Fruit fly (Drosophila melanogaster) whole organism, embryonic: ENCODE measurements around the gene CG17777.

ENCODE experiments used
- CG10543 ChIP-seq: fragments of 200-800 bp; sonication (Bioruptor generic); optimal IDR thresholded peaks from 3 replicates; lab custom pipeline; 2017; ENCODE audit warnings: missing biosample characterization, mild to moderate bottlenecking, missing genetic modification characterization, moderate library complexity
- CG11723 ChIP-seq: fragments of 200-800 bp; sonication (Bioruptor generic); optimal IDR thresholded peaks from 2 replicates; lab custom pipeline; 2017; ENCODE audit warnings: missing biosample characterization, mild to moderate bottlenecking, missing genetic modification characterization
- CG14710 ChIP-seq: fragments of 200-800 bp; sonication (Bioruptor generic); optimal IDR thresholded peaks from 3 replicates; lab custom pipeline; 2019; ENCODE audit warnings: missing biosample characterization, mild to moderate bottlenecking, missing genetic modification characterization, moderate library complexity
- CG15514 ChIP-seq: fragments of 200-800 bp; sonication (Bioruptor generic); optimal IDR thresholded peaks from 3 replicates; lab custom pipeline; 2017; ENCODE audit warnings: missing biosample characterization, missing genetic modification characterization, mild to moderate bottlenecking, moderate library complexity, missing genetic modification reagents
- CG15601 ChIP-seq: fragments of 200-800 bp; sonication (Bioruptor generic); optimal IDR thresholded peaks from 3 replicates; lab custom pipeline; 2019; ENCODE audit warnings: missing biosample characterization, mild to moderate bottlenecking, missing genetic modification characterization, moderate library complexity
- CG15696 ChIP-seq: fragments of 200-800 bp; sonication (Bioruptor generic); optimal IDR thresholded peaks from 2 replicates; lab custom pipeline; 2019; ENCODE audit warnings: missing biosample characterization, mild to moderate bottlenecking, missing genetic modification characterization, moderate library complexity
- CG2712 ChIP-seq: fragments of 200-800 bp; optimal IDR thresholded peaks from 3 replicates; lab custom pipeline; 2019; ENCODE audit warnings: missing biosample characterization, mild to moderate bottlenecking, missing genetic modification characterization, moderate library complexity
- CG31224 ChIP-seq: fragments of 200-800 bp; sonication (Bioruptor generic); IDR thresholded peaks from 2 replicates; pipeline ENCODE4 v1.3.6; 2022; ENCODE audit warnings: missing biosample characterization, missing genetic modification characterization
- CG34376 ChIP-seq: fragments of 200-800 bp; sonication (Bioruptor generic); optimal IDR thresholded peaks from 2 replicates; lab custom pipeline; 2018; ENCODE audit warnings: missing biosample characterization, mild to moderate bottlenecking, missing genetic modification characterization
- CG3838 ChIP-seq: fragments of 200-800 bp; sonication (Bioruptor generic); optimal IDR thresholded peaks from 3 replicates; lab custom pipeline; 2016; ENCODE audit warnings: missing biosample characterization, missing genetic modification characterization
- CG4424 ChIP-seq: fragments of 200-800 bp; sonication (Bioruptor generic); optimal IDR thresholded peaks from 3 replicates; lab custom pipeline; 2016; ENCODE audit warnings: missing biosample characterization, missing genetic modification characterization
- CG4820 ChIP-seq: fragments of 200-800 bp; sonication (Bioruptor generic); optimal IDR thresholded peaks from 3 replicates; lab custom pipeline; 2016; ENCODE audit warnings: missing biosample characterization, missing genetic modification characterization
- CG7839 ChIP-seq: fragments of 200-800 bp; sonication (Bioruptor generic); optimal IDR thresholded peaks from 3 replicates; lab custom pipeline; 2018; ENCODE audit warnings: missing biosample characterization, mild to moderate bottlenecking, missing genetic modification characterization, moderate library complexity
- CG8281 ChIP-seq: fragments of 200-800 bp; sonication (Bioruptor generic); optimal IDR thresholded peaks from 2 replicates; lab custom pipeline; 2018; ENCODE audit warnings: missing biosample characterization, mild to moderate bottlenecking, missing genetic modification characterization, moderate library complexity
- Doc2 ChIP-seq: fragments of 200-800 bp; sonication (Bioruptor generic); IDR thresholded peaks from 2 replicates; pipeline ENCODE4 v1.3.6; 2022; ENCODE audit warnings: missing biosample characterization, missing genetic modification characterization
- GATAe ChIP-seq: fragments of 200-800 bp; sonication (Bioruptor generic); conservative IDR thresholded peaks from 2 replicates; pipeline ENCODE4 v1.3.6; 2022; ENCODE audit warnings: missing biosample characterization, missing genetic modification characterization
- HmgZ ChIP-seq: fragments of 200-800 bp; sonication (Bioruptor generic); optimal IDR thresholded peaks from 2 replicates; lab custom pipeline; 2018; ENCODE audit warnings: missing biosample characterization, mild to moderate bottlenecking, missing genetic modification characterization
- Hr78 ChIP-seq, 2 experiments: fragments of 200-800 bp in 1 of 2; fragments of >200 bp in 1 of 2; sonication (Bioruptor generic) in 1 of 2; optimal IDR thresholded peaks; 2 replicates each; lab custom pipeline; 2017 to 2019; ENCODE audit warnings: missing biosample characterization in 2 of 2, missing genetic modification characterization in 2 of 2, mild to moderate bottlenecking in 1 of 2, moderate library complexity in 1 of 2
- Mad ChIP-seq: fragments of 200-800 bp; sonication (Bioruptor generic); optimal IDR thresholded peaks from 2 replicates; lab custom pipeline; 2016; ENCODE audit warnings: missing biosample characterization, missing genetic modification characterization
- Med ChIP-seq: fragments of 200-800 bp; sonication (Bioruptor generic); peaks from one replicate; lab custom pipeline; 2016; ENCODE audit warnings: missing biosample characterization, missing genetic modification characterization, mild to moderate bottlenecking, inconsistent platforms, moderate library complexity
- Mrtf ChIP-seq: fragments of 200-800 bp; sonication (Bioruptor generic); IDR thresholded peaks from 3 replicates; pipeline ENCODE4 v1.3.6; 2022; ENCODE audit warnings: missing biosample characterization, missing genetic modification characterization
- Neu2 ChIP-seq: fragments of 200-800 bp; sonication (Bioruptor generic); optimal IDR thresholded peaks from 3 replicates; lab custom pipeline; 2016; ENCODE audit warnings: missing biosample characterization, missing genetic modification characterization, borderline replicate concordance
- Nf-YC ChIP-seq: fragments of 200-800 bp; optimal IDR thresholded peaks from 3 replicates; lab custom pipeline; 2019; ENCODE audit warnings: missing biosample characterization, mild to moderate bottlenecking, missing genetic modification characterization, moderate library complexity
- Sox100B ChIP-seq: fragments of 200-800 bp; sonication (Bioruptor generic); optimal IDR thresholded peaks from 3 replicates; lab custom pipeline; 2018; ENCODE audit warnings: missing biosample characterization, mild to moderate bottlenecking, missing genetic modification characterization
- ac ChIP-seq: fragments of 200-800 bp; sonication (Bioruptor generic); optimal IDR thresholded peaks from 3 replicates; lab custom pipeline; 2017; ENCODE audit warnings: missing biosample characterization, mild to moderate bottlenecking, missing genetic modification characterization
- chinmo ChIP-seq: fragments of 200-800 bp; sonication (Bioruptor generic); IDR thresholded peaks from 4 replicates; pipeline ENCODE4 v1.3.6; 2022; ENCODE audit warnings: missing biosample characterization, missing genetic modification characterization; ENCODE audit not compliant: partially characterized antibody
- corto ChIP-seq: fragments of 200-800 bp; sonication (Bioruptor generic); optimal IDR thresholded peaks from 2 replicates; lab custom pipeline; 2016; ENCODE audit warnings: missing biosample characterization, mild to moderate bottlenecking, missing genetic modification characterization, moderate library complexity
- crol ChIP-seq: fragments of 200-800 bp; sonication (Bioruptor generic); IDR thresholded peaks from 2 replicates; pipeline ENCODE4 v1.3.6; 2022; ENCODE audit warnings: missing biosample characterization, missing genetic modification characterization
- cwo ChIP-seq: fragments of 200-800 bp; sonication (Bioruptor generic); optimal IDR thresholded peaks from 3 replicates; lab custom pipeline; 2017; ENCODE audit warnings: missing biosample characterization, missing genetic modification characterization, mild to moderate bottlenecking, moderate library complexity, missing genetic modification reagents
- exex ChIP-seq: fragments of 200-800 bp; sonication (Bioruptor generic); optimal IDR thresholded peaks from 4 replicates; lab custom pipeline; 2018; ENCODE audit warnings: missing biosample characterization, mild to moderate bottlenecking, missing genetic modification characterization, moderate library complexity
- fd3F ChIP-seq: fragments of 200-800 bp; sonication (Bioruptor generic); optimal IDR thresholded peaks from 2 replicates; lab custom pipeline; 2018; ENCODE audit warnings: missing biosample characterization, mild to moderate bottlenecking, missing genetic modification characterization, moderate library complexity
- fru ChIP-seq: fragments of >200 bp; optimal IDR thresholded peaks from 2 replicates; lab custom pipeline; 2017
- gcm2 ChIP-seq: fragments of 200-800 bp; sonication (Bioruptor generic); optimal IDR thresholded peaks from 2 replicates; lab custom pipeline; 2016; ENCODE audit warnings: missing biosample characterization, missing genetic modification characterization
- gem ChIP-seq: fragments of 200-800 bp; sonication (Bioruptor generic); optimal IDR thresholded peaks from 2 replicates; lab custom pipeline; 2019; ENCODE audit warnings: missing biosample characterization, mild to moderate bottlenecking, missing genetic modification characterization, moderate library complexity
- jing ChIP-seq: fragments of 200-800 bp; sonication (Bioruptor generic); optimal IDR thresholded peaks from 2 replicates; lab custom pipeline; 2018; ENCODE audit warnings: missing biosample characterization, mild to moderate bottlenecking, missing genetic modification characterization
- kah ChIP-seq: fragments of 200-800 bp; sonication (Bioruptor generic); optimal IDR thresholded peaks from 2 replicates; lab custom pipeline; 2018; ENCODE audit warnings: missing biosample characterization, mild to moderate bottlenecking, missing genetic modification characterization
- lab ChIP-seq: fragments of 200-800 bp; sonication (Bioruptor generic); optimal IDR thresholded peaks from 3 replicates; lab custom pipeline; 2017; ENCODE audit warnings: missing biosample characterization, missing genetic modification characterization, mild to moderate bottlenecking, moderate library complexity, missing genetic modification reagents
- lola ChIP-seq, 3 experiments: fragments of >200 bp in 2 of 3; fragments of 200-800 bp in 1 of 3; sonication (Bioruptor generic) in 1 of 3; optimal IDR thresholded peaks; 2 replicates each; lab custom pipeline; 2017 to 2019; ENCODE audit warnings: missing biosample characterization in 3 of 3, missing genetic modification characterization in 3 of 3, mild to moderate bottlenecking in 1 of 3, moderate library complexity in 1 of 3
- otp ChIP-seq: fragments of 200-800 bp; sonication (Bioruptor generic); IDR thresholded peaks from 3 replicates; pipeline ENCODE4, ENCODE4 v1.3.6; 2022; ENCODE audit warnings: missing biosample characterization, missing genetic modification characterization
- sd ChIP-seq: fragments of 200-800 bp; sonication (Bioruptor generic); optimal IDR thresholded peaks from 3 replicates; lab custom pipeline; 2018; ENCODE audit warnings: missing biosample characterization, mild to moderate bottlenecking, missing genetic modification characterization, moderate library complexity
- sna ChIP-seq: fragments of 200-800 bp; sonication (Bioruptor generic); IDR thresholded peaks from 2 replicates; pipeline ENCODE4 v1.3.6; 2022; ENCODE audit warnings: missing biosample characterization, missing genetic modification characterization; ENCODE audit not compliant: partially characterized antibody
- sug ChIP-seq: fragments of 200-800 bp; optimal IDR thresholded peaks from 2 replicates; lab custom pipeline; 2019; ENCODE audit warnings: missing biosample characterization, mild to moderate bottlenecking, missing genetic modification characterization, moderate library complexity
- vnd ChIP-seq: fragments of 200-800 bp; sonication (Bioruptor generic); IDR thresholded peaks from 3 replicates; pipeline ENCODE4 v1.3.6; 2022; ENCODE audit warnings: missing biosample characterization, missing genetic modification characterization; ENCODE audit not compliant: partially characterized antibody
- zfh2 ChIP-seq: fragments of 200-800 bp; sonication (Bioruptor generic); optimal IDR thresholded peaks from 2 replicates; lab custom pipeline; 2016; ENCODE audit warnings: missing biosample characterization, missing genetic modification characterization

CG17777 gene

DNA sequence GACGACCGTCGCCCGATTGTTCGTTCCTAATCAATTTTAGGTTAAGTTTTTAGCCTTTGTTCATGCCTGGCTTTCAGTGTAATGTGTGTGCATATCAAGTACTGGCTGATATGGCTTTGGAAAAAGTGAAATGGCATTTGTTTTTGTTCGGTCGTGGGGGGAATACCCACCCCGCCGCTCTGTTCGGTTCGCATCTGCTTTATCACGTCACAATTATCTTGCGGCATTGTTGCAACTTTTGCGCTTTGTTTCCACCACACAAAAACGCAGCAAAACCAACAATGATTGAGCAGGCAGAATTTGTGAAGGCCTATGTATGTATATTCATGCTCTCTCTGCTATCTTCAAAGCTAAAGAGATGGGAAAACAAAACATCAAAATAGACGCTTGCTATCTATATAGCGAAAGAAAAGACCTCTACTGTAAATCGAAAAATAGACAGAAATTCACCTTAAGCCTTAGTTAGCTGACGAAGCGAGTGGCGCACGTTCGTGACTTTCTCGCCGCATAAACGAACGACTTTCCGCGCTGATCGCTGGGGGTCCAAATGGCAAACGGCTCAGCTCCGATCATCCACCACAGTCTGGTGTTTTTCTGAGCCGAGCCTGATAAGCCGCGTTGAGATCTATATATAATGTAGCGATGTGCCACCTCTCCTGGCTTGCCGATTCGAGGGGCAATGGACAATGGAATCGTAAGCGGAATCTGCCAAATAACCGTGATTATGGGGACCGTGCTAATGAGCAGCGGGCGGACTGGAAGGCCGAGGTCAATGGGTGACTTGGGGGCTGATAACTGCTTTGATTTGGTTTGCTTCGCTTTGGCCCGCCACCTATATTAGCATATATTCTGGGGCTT is 11.0 kb downstream of the CG17777 start:
- TF ChIP-seq Sox100B (GFP tag; lab: Kevin White, UChicago) (no peak), lola (GFP tag; optimal IDR thresholded peaks at IDR 0.05; lab: Kevin White, UChicago) (no peak), gem (tag; lab: Kevin White, UChicago) (peak; percentile 2), CG4820 (GFP tag; lab: Kevin White, UChicago) (peak; percentile 7), sug (tag; lab: Kevin White, UChicago) (peak; percentile 93), CG34376 (GFP tag; lab: Kevin White, UChicago) (peak; percentile 22), otp (GFP tag; lab: Robert Waterston, UW) (no peak), Med (peak; percentile 29), CG8281 (tag; lab: Kevin White, UChicago) (no peak)

DNA sequence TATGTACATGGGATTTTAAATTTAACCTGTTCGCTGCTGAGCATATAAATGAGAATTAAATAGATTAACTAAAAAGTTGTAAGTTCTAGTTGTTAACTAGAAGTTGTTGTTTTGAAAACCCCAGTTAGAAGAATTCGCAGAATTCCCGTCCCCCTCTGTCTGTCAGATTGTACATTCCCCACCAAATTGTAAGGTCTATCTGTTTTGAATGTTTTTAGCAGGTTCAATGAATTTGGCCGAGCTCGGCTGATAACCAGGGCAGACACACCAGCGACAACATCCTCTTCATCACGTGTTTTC is 11.6 kb downstream of the CG17777 start:
- TF ChIP-seq cwo (GFP tag; lab: Kevin White, UChicago) (peak; percentile 1), kah (GFP tag; lab: Kevin White, UChicago) (no peak), ac (GFP tag; lab: Kevin White, UChicago) (no peak)
- TF ChIP-seq, all 482 proteins: peak for 1

DNA sequence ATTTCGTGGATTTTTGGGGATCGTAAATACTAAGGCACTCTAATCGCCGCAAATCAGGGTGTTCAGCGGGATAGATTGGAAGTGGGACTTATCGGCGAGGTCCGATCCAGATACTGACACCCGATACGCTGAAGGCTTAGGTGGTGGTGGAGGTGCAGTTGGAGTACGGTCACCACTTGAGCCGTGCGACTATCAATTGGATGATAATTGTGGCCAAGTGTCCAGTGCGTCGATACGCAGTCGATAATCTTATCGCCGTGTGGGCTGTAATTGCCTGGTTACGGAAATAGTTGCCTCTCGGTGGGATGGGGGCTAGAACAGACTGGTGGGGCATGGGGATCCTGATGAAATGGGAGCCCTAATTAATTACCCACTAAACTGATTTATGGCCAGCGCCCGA is 12.6 kb downstream of the CG17777 start:
- TF ChIP-seq sd: peak; percentile 85
- TF ChIP-seq chinmo: peak; percentile 75; the same call in 1 of the 4 replicates
- TF ChIP-seq gcm2: no peak
- TF ChIP-seq CG34376 (GFP tag; lab: Kevin White, UChicago): peak; percentile 90
- no peak for TF ChIP-seq CG15601
- no peak for TF ChIP-seq sna (GFP tag; lab: Robert Waterston, UW)
- no peak for TF ChIP-seq CG7839 (tag; lab: Kevin White, UChicago)
- no peak for TF ChIP-seq zfh2 (GFP tag; lab: Kevin White, UChicago)
- TF ChIP-seq fd3F: no peak
- TF ChIP-seq CG3838 (GFP tag; lab: Kevin White, UChicago): no peak
- no peak for TF ChIP-seq CG4424 (GFP tag; lab: Kevin White, UChicago)
- TF ChIP-seq CG14710 (tag; lab: Kevin White, UChicago): no peak
- TF ChIP-seq Neu2: no peak
- TF ChIP-seq lab (GFP tag; lab: Kevin White, UChicago): peak; percentile 2
- TF ChIP-seq Nf-YC (tag; lab: Kevin White, UChicago): no peak
- TF ChIP-seq jing (GFP tag; lab: Kevin White, UChicago): no peak
- peak; percentile 33 for TF ChIP-seq gem (tag; lab: Kevin White, UChicago)
- TF ChIP-seq Mad (GFP tag; lab: Kevin White, UChicago): no peak
- peak; percentile 49 for TF ChIP-seq CG10543 (GFP tag; lab: Kevin White, UChicago)
- peak; percentile 93 for TF ChIP-seq sug (tag; lab: Kevin White, UChicago)
- TF ChIP-seq Doc2 (GFP tag; lab: Robert Waterston, UW): no peak
- TF ChIP-seq fru (lab: Kevin White, UChicago): no peak
- TF ChIP-seq GATAe (GFP tag; lab: Robert Waterston, UW): peak; percentile 80; the same call in 1 of the 2 replicates
- TF ChIP-seq corto (GFP tag; lab: Kevin White, UChicago): no peak
- peak; percentile 46; the same call in 1 of the 3 replicates for TF ChIP-seq vnd (GFP tag; lab: Robert Waterston, UW)
- TF ChIP-seq crol: no peak; the same call in 1 of the 2 replicates
- TF ChIP-seq HmgZ (tag; lab: Kevin White, UChicago): peak; percentile 8
- peak in 1 of 2 experiments; percentile 10 for TF ChIP-seq Hr78 (GFP tag; optimal IDR thresholded peaks at IDR 0.05; lab: Kevin White, UChicago)
- peak; percentile 99 for TF ChIP-seq exex (tag; lab: Kevin White, UChicago)
- TF ChIP-seq CG11723: no peak
- no peak for TF ChIP-seq CG15696 (tag; lab: Kevin White, UChicago)
- TF ChIP-seq CG15514 (GFP tag; lab: Kevin White, UChicago): no peak
- TF ChIP-seq CG2712: no peak
- TF ChIP-seq CG31224: no peak
- TF ChIP-seq Mrtf (GFP tag; lab: Robert Waterston, UW): no peak
